Worm (Caenorhabditis elegans) whole organism, late embryonic: ENCODE measurements around the gene odd-1.

ENCODE experiments used
- elt-4 ChIP-seq: sonication (generic microtip); optimal IDR thresholded peaks from 2 replicates; lab custom pipeline; 2016; ENCODE audit warnings: missing genetic modification characterization, missing compliant biosample characterization
- gmeb-2 ChIP-seq: sonication (generic microtip); optimal IDR thresholded peaks from 2 replicates; lab custom pipeline; 2016; ENCODE audit warnings: missing genetic modification characterization, inconsistent platforms, missing compliant biosample characterization
- pqm-1 ChIP-seq: sonication (generic microtip); optimal IDR thresholded peaks from 2 replicates; lab custom pipeline; 2016; ENCODE audit warnings: missing genetic modification characterization, missing compliant biosample characterization
- unc-86 ChIP-seq: sonication (generic microtip); optimal IDR thresholded peaks from 2 replicates; lab custom pipeline; 2016; ENCODE audit warnings: missing genetic modification characterization, missing compliant biosample characterization

DNA sequence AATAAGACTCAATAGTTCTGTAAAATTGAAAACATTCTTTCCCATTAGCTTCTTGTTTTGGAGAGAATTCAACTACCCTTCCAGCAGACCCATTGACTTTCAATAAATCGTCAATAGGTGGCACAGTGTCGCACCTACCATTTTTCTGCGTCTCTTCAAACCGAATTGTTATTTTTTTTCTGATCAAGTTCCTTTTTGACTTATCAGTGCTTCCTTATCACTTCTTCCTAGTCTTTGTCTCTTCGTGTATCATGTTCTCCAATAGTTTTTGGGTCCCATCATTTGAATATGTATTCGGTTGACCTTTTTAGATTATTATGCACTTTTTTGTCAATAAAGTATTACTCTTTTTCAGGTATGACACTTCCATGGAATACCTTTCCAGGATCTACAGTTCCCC is at the start of gene odd-1:
- no peak for TF ChIP-seq elt-4 (tag; lab: Kevin White, UChicago)
- TF ChIP-seq pqm-1 (tag; lab: Kevin White, UChicago) = no peak
- TF ChIP-seq unc-86 (tag; lab: Kevin White, UChicago) = no peak
- no peak for TF ChIP-seq gmeb-2
